Worm (Caenorhabditis elegans) whole organism, L4/young adult: ENCODE measurements around the gene kgb-1.

Experiments used
- W03F9.2 ChIP-seq: fragments of 150-350 bp; optimal IDR thresholded peaks from 2 replicates; lab custom pipeline; 2014; ENCODE audit warnings: missing biosample characterization, missing genetic modification characterization
- dao-5 ChIP-seq: sonication (generic microtip); optimal IDR thresholded peaks from 2 replicates; lab custom pipeline; 2016; ENCODE audit warnings: missing genotype, missing genetic modification characterization, moderate library complexity, missing compliant biosample characterization
- him-1 ChIP-seq: sonication (generic microtip); optimal IDR thresholded peaks from 2 replicates; lab custom pipeline; 2016; ENCODE audit warnings: missing genotype, missing genetic modification reagents, missing genetic modification characterization, missing compliant biosample characterization

DNA sequence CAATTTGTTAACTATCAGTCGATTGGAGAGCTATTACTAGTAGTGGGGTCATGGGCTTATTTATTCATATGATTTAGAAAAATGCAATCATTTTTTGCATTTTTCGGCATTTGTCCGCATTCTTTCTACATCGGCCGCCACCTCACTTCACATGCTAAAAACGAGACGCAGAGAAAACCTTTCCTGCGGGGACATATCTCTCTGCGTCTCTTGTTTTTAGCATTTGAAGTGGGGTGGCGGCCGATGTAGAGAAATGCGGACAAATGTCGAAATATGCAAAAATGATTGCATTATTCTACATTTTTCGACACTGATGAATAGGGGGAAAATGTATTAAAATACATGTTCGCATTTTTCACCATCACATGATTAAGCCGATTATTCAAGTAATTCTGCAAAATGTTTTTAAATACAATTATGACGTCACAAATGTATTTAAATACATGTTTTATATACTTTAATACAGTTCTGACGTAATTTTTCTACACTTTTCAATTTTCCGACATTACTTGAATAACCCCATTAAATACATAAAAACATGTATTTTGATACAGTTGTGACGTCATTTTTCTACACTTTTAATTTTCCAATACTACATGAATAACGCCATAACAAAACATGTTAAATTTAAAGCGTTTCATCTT lies 37.6 kb downstream of the kgb-1 start:
- TF ChIP-seq dao-5 (tag; lab: Kevin White, UChicago) (no peak), him-1 (tag; lab: Kevin White, UChicago) (no peak), W03F9.2 (tag; lab: Kevin White, UChicago) (no peak)
